Fruit fly (Drosophila melanogaster) whole organism, embryonic: ENCODE data around the gene dib.

ENCODE experiments used
- Adf1 ChIP-seq: fragments of 200-800 bp; sonication (Bioruptor generic); IDR thresholded peaks from 2 replicates; pipeline ENCODE4 v1.3.6; 2022; ENCODE audit warnings: missing biosample characterization, missing genetic modification characterization
- Asciz ChIP-seq: fragments of 200-800 bp; sonication (Bioruptor generic); optimal IDR thresholded peaks from 2 replicates; lab custom pipeline; 2017; ENCODE audit warnings: missing biosample characterization, mild to moderate bottlenecking, missing genetic modification characterization, missing genetic modification reagents
- Atf6 ChIP-seq: fragments of 200-800 bp; sonication (Bioruptor generic); IDR thresholded peaks from 2 replicates; pipeline ENCODE4 v1.3.6; 2022; ENCODE audit warnings: missing biosample characterization, missing genetic modification characterization
- B-H2 ChIP-seq: fragments of 200-800 bp; sonication (Bioruptor generic); optimal IDR thresholded peaks from 2 replicates; lab custom pipeline; 2018; ENCODE audit warnings: missing biosample characterization, mild to moderate bottlenecking, missing genetic modification characterization
- CG1024 ChIP-seq: fragments of 200-800 bp; sonication (Bioruptor generic); IDR thresholded peaks from 2 replicates; pipeline ENCODE4 v1.3.6; 2022; ENCODE audit warnings: missing biosample characterization, missing genetic modification characterization
- CG11560 ChIP-seq: fragments of 200-800 bp; sonication (Bioruptor generic); IDR thresholded peaks from 3 replicates; pipeline ENCODE4 v1.3.6; 2022; ENCODE audit warnings: missing biosample characterization, missing genetic modification characterization
- CG12155 ChIP-seq: fragments of 200-800 bp; sonication (Bioruptor generic); optimal IDR thresholded peaks from 3 replicates; lab custom pipeline; 2016; ENCODE audit warnings: missing biosample characterization, missing genetic modification characterization
- CG12219 ChIP-seq: fragments of 200-800 bp; sonication (Bioruptor generic); optimal IDR thresholded peaks from 3 replicates; lab custom pipeline; 2018; ENCODE audit warnings: missing biosample characterization, mild to moderate bottlenecking, missing genetic modification characterization
- CG12659 ChIP-seq: fragments of 200-800 bp; sonication (Bioruptor generic); optimal IDR thresholded peaks from 3 replicates; lab custom pipeline; 2017; ENCODE audit warnings: mild to moderate bottlenecking, missing biosample characterization, missing genetic modification reagents, missing genetic modification characterization
- CG12744 ChIP-seq: fragments of 200-800 bp; sonication (Bioruptor generic); optimal IDR thresholded peaks from 2 replicates; lab custom pipeline; 2016; ENCODE audit warnings: missing biosample characterization, missing genetic modification characterization
- CG16815 ChIP-seq: fragments of 200-800 bp; sonication (Bioruptor generic); optimal IDR thresholded peaks from 3 replicates; lab custom pipeline; 2017; ENCODE audit warnings: missing biosample characterization, mild to moderate bottlenecking, missing genetic modification characterization
- CG16863 ChIP-seq: fragments of 200-800 bp; sonication (Bioruptor generic); optimal IDR thresholded peaks from 3 replicates; lab custom pipeline; 2016; ENCODE audit warnings: missing biosample characterization, missing genetic modification characterization
- CG17328 ChIP-seq: fragments of 200-800 bp; sonication (Bioruptor generic); IDR thresholded peaks from 2 replicates; pipeline ENCODE4 v1.3.6; 2022; ENCODE audit warnings: missing biosample characterization, missing genetic modification characterization
- CG17829 ChIP-seq: fragments of 200-800 bp; optimal IDR thresholded peaks from 2 replicates; lab custom pipeline; 2019; ENCODE audit warnings: missing biosample characterization, mild to moderate bottlenecking, missing genetic modification characterization, moderate library complexity
- CG30403 ChIP-seq: fragments of 200-800 bp; sonication (Bioruptor generic); optimal IDR thresholded peaks from 3 replicates; lab custom pipeline; 2016; ENCODE audit warnings: missing biosample characterization, missing genetic modification characterization
- CG3065 ChIP-seq: fragments of 200-800 bp; sonication (Bioruptor generic); optimal IDR thresholded peaks from 2 replicates; lab custom pipeline; 2016; ENCODE audit warnings: missing biosample characterization, missing genetic modification characterization
- CG3163 ChIP-seq: fragments of 200-800 bp; sonication (Bioruptor generic); optimal IDR thresholded peaks from 3 replicates; lab custom pipeline; 2016; ENCODE audit warnings: missing biosample characterization, missing genetic modification characterization
- CG33213 ChIP-seq: fragments of 200-800 bp; sonication (Bioruptor generic); optimal IDR thresholded peaks from 3 replicates; lab custom pipeline; 2016; ENCODE audit warnings: missing biosample characterization, missing genetic modification characterization
- CG3838 ChIP-seq: fragments of 200-800 bp; sonication (Bioruptor generic); optimal IDR thresholded peaks from 3 replicates; lab custom pipeline; 2016; ENCODE audit warnings: missing biosample characterization, missing genetic modification characterization
- CG4424 ChIP-seq: fragments of 200-800 bp; sonication (Bioruptor generic); optimal IDR thresholded peaks from 3 replicates; lab custom pipeline; 2016; ENCODE audit warnings: missing biosample characterization, missing genetic modification characterization
- CG7745 ChIP-seq: fragments of 200-800 bp; sonication (Bioruptor generic); optimal IDR thresholded peaks from 2 replicates; lab custom pipeline; 2018; ENCODE audit warnings: missing biosample characterization, mild to moderate bottlenecking, missing genetic modification characterization, moderate library complexity
- CG9215 ChIP-seq: fragments of 200-800 bp; sonication (Bioruptor generic); IDR thresholded peaks from 2 replicates; pipeline ENCODE4 v1.3.6; 2022; ENCODE audit warnings: missing biosample characterization, missing genetic modification characterization
- CG9609 ChIP-seq: fragments of 200-800 bp; sonication (Bioruptor generic); optimal IDR thresholded peaks from 3 replicates; lab custom pipeline; 2016; ENCODE audit warnings: missing biosample characterization, missing genetic modification characterization
- Camta ChIP-seq: fragments of 200-800 bp; sonication (Bioruptor generic); optimal IDR thresholded peaks from 2 replicates; lab custom pipeline; 2016; ENCODE audit warnings: missing biosample characterization, missing genetic modification characterization
- D19A ChIP-seq: fragments of 200-800 bp; optimal IDR thresholded peaks from 3 replicates; lab custom pipeline; 2019; ENCODE audit warnings: missing biosample characterization, mild to moderate bottlenecking, missing genetic modification characterization, moderate library complexity
- E2f1 ChIP-seq: fragments of 200-800 bp; sonication (Bioruptor generic); IDR thresholded peaks from 2 replicates; pipeline ENCODE4 v1.3.6; 2022; ENCODE audit warnings: missing biosample characterization, missing genetic modification characterization
- E2f2 ChIP-seq: fragments of 200-800 bp; sonication (Bioruptor generic); IDR thresholded peaks from 2 replicates; pipeline ENCODE4 v1.3.6; 2022; ENCODE audit warnings: missing biosample characterization, missing genetic modification characterization
- Jarid2 ChIP-seq: fragments of 200-800 bp; sonication (Bioruptor generic); optimal IDR thresholded peaks from 3 replicates; lab custom pipeline; 2017; ENCODE audit warnings: mild to moderate bottlenecking, missing biosample characterization, missing genetic modification reagents, missing genetic modification characterization
- Mad ChIP-seq: fragments of 200-800 bp; sonication (Bioruptor generic); optimal IDR thresholded peaks from 2 replicates; lab custom pipeline; 2016; ENCODE audit warnings: missing biosample characterization, missing genetic modification characterization
- PHDP ChIP-seq: fragments of 200-800 bp; sonication (Bioruptor generic); optimal IDR thresholded peaks from 3 replicates; lab custom pipeline; 2018; ENCODE audit warnings: missing biosample characterization, mild to moderate bottlenecking, missing genetic modification characterization, moderate library complexity
- Poxn ChIP-seq: fragments of 200-800 bp; sonication (Bioruptor generic); IDR thresholded peaks from 2 replicates; pipeline ENCODE4 v1.3.6; 2022; ENCODE audit warnings: missing biosample characterization, missing genetic modification characterization
- Taf1 ChIP-seq: fragments of 200-800 bp; sonication (Bioruptor generic); IDR thresholded peaks from 2 replicates; pipeline ENCODE4 v1.3.6; 2022; ENCODE audit warnings: missing biosample characterization, missing genetic modification characterization
- ash1 ChIP-seq: fragments of 200-800 bp; sonication (Bioruptor generic); optimal IDR thresholded peaks from 2 replicates; lab custom pipeline; 2018; ENCODE audit warnings: missing biosample characterization, mild to moderate bottlenecking, missing genetic modification characterization
- croc ChIP-seq: fragments of 200-800 bp; sonication (Bioruptor generic); conservative IDR thresholded peaks from 3 replicates; pipeline ENCODE4 v1.3.6; 2022; ENCODE audit warnings: missing biosample characterization, missing genetic modification characterization
- ems ChIP-seq: fragments of 200-800 bp; sonication (Bioruptor generic); optimal IDR thresholded peaks from 3 replicates; lab custom pipeline; 2016; ENCODE audit warnings: missing biosample characterization, missing genetic modification characterization
- exex ChIP-seq: fragments of 200-800 bp; sonication (Bioruptor generic); optimal IDR thresholded peaks from 4 replicates; lab custom pipeline; 2018; ENCODE audit warnings: missing biosample characterization, mild to moderate bottlenecking, missing genetic modification characterization, moderate library complexity
- fd3F ChIP-seq: fragments of 200-800 bp; sonication (Bioruptor generic); optimal IDR thresholded peaks from 2 replicates; lab custom pipeline; 2018; ENCODE audit warnings: missing biosample characterization, mild to moderate bottlenecking, missing genetic modification characterization, moderate library complexity
- lov ChIP-seq, 2 experiments: fragments of 200-800 bp in 1 of 2; fragments of >200 bp in 1 of 2; sonication (Bioruptor generic) in 1 of 2; IDR thresholded peaks in 1 of 2; optimal IDR thresholded peaks in 1 of 2; 2 replicates in 1 of 2; 3 replicates in 1 of 2; pipeline versions ENCODE4 v1.3.6 to Lab custom; 2017 to 2022; ENCODE audit warnings: missing biosample characterization in 1 of 2, missing genetic modification characterization in 1 of 2
- nau ChIP-seq: fragments of 200-800 bp; sonication (Bioruptor generic); optimal IDR thresholded peaks from 3 replicates; lab custom pipeline; 2017; ENCODE audit warnings: missing biosample characterization, mild to moderate bottlenecking, missing genetic modification characterization, missing genetic modification reagents
- nom ChIP-seq: fragments of 200-800 bp; sonication (Bioruptor generic); optimal IDR thresholded peaks from 2 replicates; lab custom pipeline; 2017; ENCODE audit warnings: missing biosample characterization, missing genetic modification characterization, mild to moderate bottlenecking, moderate library complexity, missing genetic modification reagents
- pan ChIP-seq, 4 experiments: fragments of >200 bp in 3 of 4; fragments of 200-800 bp in 1 of 4; sonication (Bioruptor generic) in 1 of 4; optimal IDR thresholded peaks in 3 of 4; IDR thresholded peaks in 1 of 4; 2 replicates each; pipeline versions ENCODE4 v1.3.6 to Lab custom; 2017 to 2022; ENCODE audit warnings: missing biosample characterization in 2 of 4, missing genetic modification characterization in 2 of 4, mixed read lengths in 1 of 4
- psq ChIP-seq: fragments of 200-800 bp; sonication (Bioruptor generic); optimal IDR thresholded peaks from 2 replicates; lab custom pipeline; 2017; ENCODE audit warnings: missing biosample characterization, missing genetic modification characterization
- slou ChIP-seq: fragments of 200-800 bp; sonication (Bioruptor generic); optimal IDR thresholded peaks from 3 replicates; lab custom pipeline; 2016; ENCODE audit warnings: missing biosample characterization, missing genetic modification characterization
- ssp ChIP-seq: fragments of 200-800 bp; sonication (Bioruptor generic); IDR thresholded peaks from 2 replicates; pipeline ENCODE4 v1.3.6; 2022; ENCODE audit warnings: missing biosample characterization, missing genetic modification characterization
- stwl ChIP-seq: fragments of 200-800 bp; sonication (Bioruptor generic); optimal IDR thresholded peaks from 3 replicates; lab custom pipeline; 2018; ENCODE audit warnings: missing biosample characterization, mild to moderate bottlenecking, missing genetic modification characterization, moderate library complexity
- tin ChIP-seq: fragments of 200-800 bp; sonication (Bioruptor generic); optimal IDR thresholded peaks from 3 replicates; lab custom pipeline; 2016; ENCODE audit warnings: missing biosample characterization, missing genetic modification characterization
- tio ChIP-seq: fragments of 200-800 bp; sonication (Bioruptor generic); optimal IDR thresholded peaks from 2 replicates; lab custom pipeline; 2017; ENCODE audit warnings: missing biosample characterization, missing genetic modification characterization, inconsistent platforms
- wek ChIP-seq: fragments of 200-800 bp; sonication (Bioruptor generic); optimal IDR thresholded peaks from 3 replicates; lab custom pipeline; 2018; ENCODE audit warnings: missing biosample characterization, mild to moderate bottlenecking, missing genetic modification characterization, moderate library complexity
- yki ChIP-seq: fragments of >200 bp; optimal IDR thresholded peaks from 3 replicates; lab custom pipeline; 2018

dib gene

DNA sequence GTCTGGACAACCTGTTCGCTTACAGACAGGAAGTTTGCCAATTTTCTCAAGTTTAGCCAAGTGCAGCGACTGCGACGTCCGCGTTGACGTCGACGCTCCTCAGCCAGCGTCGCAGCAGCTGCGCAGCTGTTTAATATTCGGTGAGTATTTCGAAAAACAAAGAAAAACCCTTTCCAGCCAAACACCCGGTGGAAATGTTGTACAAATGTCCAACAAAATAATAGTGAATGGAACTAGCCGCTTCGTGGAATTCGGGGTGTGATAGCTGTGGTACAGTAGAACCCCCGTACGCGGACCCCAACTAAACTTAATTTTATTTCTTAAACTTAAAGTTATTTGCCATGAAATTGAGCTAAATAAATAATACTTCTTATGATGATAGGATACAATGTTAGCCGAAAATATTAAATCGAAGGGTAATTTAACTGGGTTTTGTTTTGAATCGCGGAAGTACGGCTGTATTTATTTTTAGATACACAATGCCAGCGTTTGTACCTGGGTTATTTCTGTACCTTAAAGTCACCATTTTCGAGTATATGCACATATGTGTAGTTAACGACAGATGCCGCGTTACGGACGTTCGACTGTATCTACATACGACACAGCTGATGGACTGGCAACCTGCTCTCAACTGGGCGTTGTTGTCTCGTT lies 46.9 kb downstream of the dib start (continued):
- TF ChIP-seq tin (GFP tag; lab: Kevin White, UChicago) = peak; percentile 56
- TF ChIP-seq E2f2 (GFP tag; lab: Robert Waterston, UW) = 0 out of 2 replicates have a peak, but pooled peaks have one; percentile 29
- TF ChIP-seq wek (GFP tag; lab: Kevin White, UChicago) = no peak
- no peak for TF ChIP-seq psq (GFP tag; lab: Kevin White, UChicago)
- peak; percentile 32 for TF ChIP-seq fd3F (GFP tag; lab: Kevin White, UChicago)
- TF ChIP-seq D19A = peak; percentile 74
- TF ChIP-seq ash1 (GFP tag; lab: Kevin White, UChicago) = no peak
- TF ChIP-seq Adf1 = peak; percentile 92
- TF ChIP-seq B-H2 (GFP tag; lab: Kevin White, UChicago) = no peak
- peak; percentile 20 for TF ChIP-seq slou
- no peak for TF ChIP-seq CG3838 (GFP tag; lab: Kevin White, UChicago)
- peak; percentile 64 for TF ChIP-seq CG12155 (GFP tag; lab: Kevin White, UChicago)
- no peak for TF ChIP-seq Mad
- TF ChIP-seq E2f1 (GFP tag; lab: Robert Waterston, UW) = peak; percentile 19; the same call in 1 of the 2 replicates
- TF ChIP-seq CG9215 = peak; percentile 67
- no peak for TF ChIP-seq CG1024 (GFP tag; lab: Robert Waterston, UW)
- TF ChIP-seq CG17328 (GFP tag; lab: Robert Waterston, UW) = peak; percentile 49
- TF ChIP-seq ssp (GFP tag; lab: Robert Waterston, UW) = peak; percentile 25; the same call in 1 of the 2 replicates
- peak; percentile 81 for TF ChIP-seq ems (GFP tag; lab: Kevin White, UChicago)
- TF ChIP-seq nau (GFP tag; lab: Kevin White, UChicago) = peak; percentile 54
- TF ChIP-seq CG3065 = no peak
- TF ChIP-seq Jarid2 (GFP tag; lab: Kevin White, UChicago) = peak; percentile 54
- peak; percentile 31 for TF ChIP-seq CG12744 (GFP tag; lab: Kevin White, UChicago)
- TF ChIP-seq CG17829 (tag; lab: Kevin White, UChicago) = peak; percentile 74
- peak; percentile 5 for TF ChIP-seq exex (tag; lab: Kevin White, UChicago)
- peak; percentile 73 for TF ChIP-seq CG12219 (GFP tag; lab: Kevin White, UChicago)
- no peak for TF ChIP-seq yki (lab: Kevin White, UChicago)
- TF ChIP-seq croc (GFP tag; lab: Robert Waterston, UW) = peak; percentile 67
- peak; percentile 79 for TF ChIP-seq CG30403 (GFP tag; lab: Kevin White, UChicago)
- no peak for TF ChIP-seq tio (GFP tag; lab: Kevin White, UChicago)
- peak; percentile 74 for TF ChIP-seq CG12659
- no peak for TF ChIP-seq CG7745 (tag; lab: Kevin White, UChicago)
- TF ChIP-seq nom (GFP tag; lab: Kevin White, UChicago) = no peak
- TF ChIP-seq CG33213 (GFP tag; lab: Kevin White, UChicago) = peak; percentile 63
- TF ChIP-seq CG16815 (GFP tag; lab: Kevin White, UChicago) = peak; percentile 71
- TF ChIP-seq stwl = no peak
- TF ChIP-seq Atf6 (GFP tag; lab: Robert Waterston, UW) = peak; percentile 67
- TF ChIP-seq Asciz (GFP tag; lab: Kevin White, UChicago) = peak; percentile 73
- TF ChIP-seq CG16863 (GFP tag; lab: Kevin White, UChicago) = peak; percentile 65
- TF ChIP-seq lov (optimal IDR thresholded peaks at IDR 0.05; lab: Kevin White, UChicago) = no peak
- 0 out of 3 replicates have a peak, but pooled peaks have one; percentile 30 for TF ChIP-seq lov (GFP tag; IDR thresholded peaks at IDR 0.05; lab: Robert Waterston, UW)
- TF ChIP-seq CG9609 (GFP tag; lab: Kevin White, UChicago) = peak; percentile 56
- no peak for TF ChIP-seq CG3163 (GFP tag; lab: Kevin White, UChicago)
- TF ChIP-seq PHDP = peak; percentile 75
- no peak for TF ChIP-seq pan (optimal IDR thresholded peaks at IDR 0.05; lab: Kevin White, UChicago)
- peak in 1 of 2 experiments; percentile 68 for TF ChIP-seq pan (GFP tag; optimal IDR thresholded peaks at IDR 0.05 in 1 of 2, IDR thresholded peaks at IDR 0.05 in 1 of 2)
- TF ChIP-seq Taf1 (GFP tag; lab: Robert Waterston, UW) = 0 out of 2 replicates have a peak, but pooled peaks have one; percentile 18
- TF ChIP-seq Camta = peak; percentile 78
- TF ChIP-seq Poxn (GFP tag; lab: Robert Waterston, UW) = no peak
- TF ChIP-seq CG4424 (GFP tag; lab: Kevin White, UChicago) = peak; percentile 76
- no peak for TF ChIP-seq CG11560 (tag; lab: Robert Waterston, UW)
